Worm (Caenorhabditis elegans) whole organism, L2 larva: ENCODE data around the gene R10E11.5.

ENCODE experiments used
- C34F6.9 ChIP-seq: fragments of 150-350 bp; optimal IDR thresholded peaks from 2 replicates; lab custom pipeline; 2014; ENCODE audit warnings: missing biosample characterization, missing genetic modification characterization
- F13H6.1 ChIP-seq: sonication (generic microtip); optimal IDR thresholded peaks from 2 replicates; lab custom pipeline; 2016; ENCODE audit warnings: missing genetic modification characterization, missing compliant biosample characterization
- R02D3.7 ChIP-seq: fragments of 150-350 bp; optimal IDR thresholded peaks from 2 replicates; lab custom pipeline; 2014; ENCODE audit warnings: missing biosample characterization, missing genetic modification characterization
- Y55F3AM.14 ChIP-seq: fragments of 200-800 bp; sonication (Bioruptor generic); optimal IDR thresholded peaks from 2 replicates; lab custom pipeline; 2018; ENCODE audit warnings: mild to moderate bottlenecking, missing genetic modification characterization, missing compliant biosample characterization
- ZK546.5 ChIP-seq: sonication (generic microtip); optimal IDR thresholded peaks from 2 replicates; lab custom pipeline; 2017; ENCODE audit warnings: missing biosample characterization, missing genetic modification characterization
- alr-1 ChIP-seq: fragments of 150-350 bp; optimal IDR thresholded peaks from 2 replicates; lab custom pipeline; 2014; ENCODE audit warnings: missing biosample characterization, missing genetic modification characterization
- aly-2 ChIP-seq: fragments of 150-350 bp; optimal IDR thresholded peaks from 2 replicates; lab custom pipeline; 2014; ENCODE audit warnings: missing biosample characterization, missing genetic modification characterization
- ama-1 ChIP-seq: fragments of 150-350 bp; optimal IDR thresholded peaks from 2 replicates; lab custom pipeline; 2018; ENCODE audit warnings: inconsistent platforms
- ceh-16 ChIP-seq: fragments of 150-350 bp; optimal IDR thresholded peaks from 2 replicates; lab custom pipeline; 2014; ENCODE audit warnings: missing biosample characterization, missing genetic modification characterization
- ceh-82 ChIP-seq: fragments of 150-350 bp; optimal IDR thresholded peaks from 2 replicates; lab custom pipeline; 2014; ENCODE audit warnings: missing biosample characterization, missing genetic modification characterization
- crh-2 ChIP-seq: sonication (generic microtip); optimal IDR thresholded peaks from 2 replicates; lab custom pipeline; 2017; ENCODE audit warnings: missing biosample characterization, missing genetic modification characterization
- dmd-4 ChIP-seq: sonication (generic microtip); optimal IDR thresholded peaks from 2 replicates; lab custom pipeline; 2017; ENCODE audit warnings: missing biosample characterization, missing genetic modification characterization
- egl-27 ChIP-seq: sonication (generic microtip); optimal IDR thresholded peaks from 3 replicates; lab custom pipeline; 2017; ENCODE audit warnings: missing biosample characterization, missing genetic modification reagents, missing genetic modification characterization
- elt-1 ChIP-seq: fragments of 150-350 bp; optimal IDR thresholded peaks from 2 replicates; lab custom pipeline; 2014; ENCODE audit warnings: missing biosample characterization, missing genetic modification characterization
- elt-3 ChIP-seq: sonication (generic microtip); optimal IDR thresholded peaks from 2 replicates; lab custom pipeline; 2017; ENCODE audit warnings: missing biosample characterization, missing genetic modification characterization
- fos-1 ChIP-seq: fragments of 150-350 bp; optimal IDR thresholded peaks from 2 replicates; lab custom pipeline; 2014; ENCODE audit warnings: missing biosample characterization, missing genetic modification characterization
- gmeb-1 ChIP-seq: fragments of 150-350 bp; optimal IDR thresholded peaks from 2 replicates; lab custom pipeline; 2014; ENCODE audit warnings: missing biosample characterization, missing genetic modification characterization
- lin-11 ChIP-seq: fragments of 150-350 bp; sonication (generic microtip); optimal IDR thresholded peaks from 2 replicates; lab custom pipeline; 2014; ENCODE audit warnings: missing biosample characterization, missing genetic modification characterization, inconsistent platforms, mixed read lengths
- lin-13 ChIP-seq: fragments of 150-350 bp; optimal IDR thresholded peaks from 2 replicates; lab custom pipeline; 2014; ENCODE audit warnings: missing biosample characterization, missing genetic modification reagents, missing genetic modification characterization
- lin-39 ChIP-seq: fragments of 150-350 bp; optimal IDR thresholded peaks from 2 replicates; lab custom pipeline; 2014; ENCODE audit warnings: missing biosample characterization, missing genetic modification reagents, missing genetic modification characterization
- lsy-2 ChIP-seq, 2 experiments: fragments of 150-350 bp in 1 of 2; sonication (generic microtip) in 1 of 2; optimal IDR thresholded peaks; 2 replicates each; lab custom pipeline; 2014 to 2017; ENCODE audit warnings: missing biosample characterization in 2 of 2, missing genetic modification characterization in 2 of 2
- mab-5 ChIP-seq: fragments of 150-350 bp; optimal IDR thresholded peaks from 2 replicates; lab custom pipeline; 2014; ENCODE audit warnings: missing biosample characterization, missing genetic modification characterization
- mbf-1 ChIP-seq: sonication (generic microtip); optimal IDR thresholded peaks from 2 replicates; lab custom pipeline; 2017; ENCODE audit warnings: missing biosample characterization, missing genetic modification characterization
- mdl-1 ChIP-seq, 2 experiments: fragments of 150-350 bp in 1 of 2; sonication (generic microtip) in 1 of 2; optimal IDR thresholded peaks; 2 replicates each; lab custom pipeline; 2017; ENCODE audit warnings: missing biosample characterization in 2 of 2, missing genetic modification characterization in 2 of 2
- nhr-10 ChIP-seq: sonication (generic microtip); optimal IDR thresholded peaks from 2 replicates; lab custom pipeline; 2017; ENCODE audit warnings: missing biosample characterization, missing genetic modification characterization
- nhr-11 ChIP-seq: fragments of 150-350 bp; optimal IDR thresholded peaks from 2 replicates; lab custom pipeline; 2014; ENCODE audit warnings: missing biosample characterization, missing genetic modification characterization
- nhr-129 ChIP-seq: fragments of 150-350 bp; optimal IDR thresholded peaks from 2 replicates; lab custom pipeline; 2014; ENCODE audit warnings: missing biosample characterization, missing genetic modification characterization
- nhr-21 ChIP-seq: fragments of 150-350 bp; optimal IDR thresholded peaks from 2 replicates; lab custom pipeline; 2014; ENCODE audit warnings: missing biosample characterization, missing genetic modification characterization
- nhr-237 ChIP-seq: fragments of 150-350 bp; optimal IDR thresholded peaks from 2 replicates; lab custom pipeline; 2014; ENCODE audit warnings: missing biosample characterization, missing genetic modification characterization
- nhr-25 ChIP-seq: fragments of 150-350 bp; sonication (generic microtip); optimal IDR thresholded peaks from 3 replicates; lab custom pipeline; 2014; ENCODE audit warnings: missing biosample characterization, missing genetic modification characterization
- nhr-6 ChIP-seq: fragments of 150-350 bp; optimal IDR thresholded peaks from 2 replicates; lab custom pipeline; 2014; ENCODE audit warnings: missing biosample characterization, missing genetic modification characterization
- nhr-77 ChIP-seq: fragments of 150-350 bp; optimal IDR thresholded peaks from 2 replicates; lab custom pipeline; 2014; ENCODE audit warnings: missing biosample characterization, missing genetic modification characterization
- peb-1 ChIP-seq: fragments of 150-350 bp; optimal IDR thresholded peaks from 2 replicates; lab custom pipeline; 2014; ENCODE audit warnings: missing biosample characterization, missing genetic modification characterization
- sem-4 ChIP-seq: fragments of 150-350 bp; optimal IDR thresholded peaks from 2 replicates; lab custom pipeline; 2014; ENCODE audit warnings: missing biosample characterization, missing genetic modification reagents, missing genetic modification characterization
- skn-1 ChIP-seq: sonication (generic microtip); optimal IDR thresholded peaks from 2 replicates; lab custom pipeline; 2017; ENCODE audit warnings: missing biosample characterization, missing genetic modification characterization
- sma-3 ChIP-seq: sonication (generic microtip); optimal IDR thresholded peaks from 2 replicates; lab custom pipeline; 2016; ENCODE audit warnings: missing genetic modification reagents, missing genetic modification characterization, missing compliant biosample characterization
- sma-9 ChIP-seq, 2 experiments: fragments of 150-350 bp in 1 of 2; sonication (generic microtip) in 1 of 2; optimal IDR thresholded peaks; 2 replicates each; lab custom pipeline; 2014 to 2016; ENCODE audit warnings: missing genetic modification characterization in 2 of 2, mild to moderate bottlenecking in 1 of 2, missing biosample characterization in 1 of 2, missing compliant biosample characterization in 1 of 2, missing genetic modification reagents in 1 of 2, moderate library complexity in 1 of 2
- snpc-4 ChIP-seq: fragments of 150-350 bp; optimal IDR thresholded peaks from 2 replicates; lab custom pipeline; 2014; ENCODE audit warnings: missing biosample characterization, missing genetic modification characterization
- unc-39 ChIP-seq: fragments of 150-350 bp; optimal IDR thresholded peaks from 2 replicates; lab custom pipeline; 2014; ENCODE audit warnings: missing biosample characterization, missing genetic modification characterization
- unc-55 ChIP-seq: fragments of 150-350 bp; sonication (generic microtip); optimal IDR thresholded peaks from 3 replicates; lab custom pipeline; 2014; ENCODE audit warnings: missing biosample characterization, missing genetic modification reagents, missing genetic modification characterization
- unc-62 ChIP-seq: fragments of 150-350 bp; optimal IDR thresholded peaks from 2 replicates; lab custom pipeline; 2014; ENCODE audit warnings: missing biosample characterization, missing genetic modification reagents, missing genetic modification characterization
- zag-1 ChIP-seq: fragments of 150-350 bp; optimal IDR thresholded peaks from 2 replicates; lab custom pipeline; 2014; ENCODE audit warnings: missing biosample characterization, missing genetic modification characterization
- ztf-1 ChIP-seq: fragments of 200-800 bp; sonication (Bioruptor generic); conservative IDR thresholded peaks from 2 replicates; pipeline ENCODE4 v1.3.6; 2022; ENCODE audit warnings: missing genetic modification characterization, missing compliant biosample characterization
- ztf-11 ChIP-seq: sonication (generic microtip); optimal IDR thresholded peaks from 2 replicates; lab custom pipeline; 2017; ENCODE audit warnings: missing biosample characterization, missing genetic modification characterization
- ztf-4 ChIP-seq: fragments of 150-350 bp; optimal IDR thresholded peaks from 2 replicates; lab custom pipeline; 2014; ENCODE audit warnings: missing biosample characterization, missing genetic modification characterization

The R10E11.5 gene

ce11 chrIII:9770590-9770989 lies 18.9 kb downstream of the R10E11.5 start:
- TF ChIP-seq ceh-82 (tag; lab: Kevin White, UChicago) (no peak), lin-39 (tag; lab: Kevin White, UChicago) (no peak), ztf-1 (GFP tag; lab: Robert Waterston, UW) (no peak), ZK546.5 (tag; lab: Kevin White, UChicago) (no peak), lin-13 (GFP tag; lab: Kevin White, UChicago) (no peak), ztf-11 (tag; lab: Kevin White, UChicago) (no peak), ztf-4 (no peak), nhr-10 (no peak), sma-3 (GFP tag; lab: Kevin White, UChicago) (no peak), nhr-11 (tag; lab: Kevin White, UChicago) (no peak), nhr-77 (tag; lab: Kevin White, UChicago) (no peak), crh-2 (tag; lab: Kevin White, UChicago) (no peak)

ce11 chrIII:9768023-9768422 lies 21.4 kb downstream of the R10E11.5 start:
- no peak for TF ChIP-seq C34F6.9
- no peak for TF ChIP-seq R02D3.7 (tag; lab: Kevin White, UChicago)
- TF ChIP-seq mab-5 = no peak
- no peak for TF ChIP-seq nhr-237 (tag; lab: Kevin White, UChicago)
- no peak for TF ChIP-seq unc-55 (GFP tag; lab: Kevin White, UChicago)
- TF ChIP-seq ceh-16 = no peak
- no peak for TF ChIP-seq skn-1
- TF ChIP-seq zag-1 = no peak
- TF ChIP-seq nhr-129 (tag; lab: Kevin White, UChicago) = no peak
- TF ChIP-seq nhr-6 = no peak
- TF ChIP-seq lin-13 (GFP tag; lab: Kevin White, UChicago) = no peak
- no peak for TF ChIP-seq mdl-1 (tag; optimal IDR thresholded peaks at IDR 0.05; lab: Kevin White, UChicago)
- TF ChIP-seq gmeb-1 = no peak
- TF ChIP-seq nhr-21 (tag; lab: Kevin White, UChicago) = no peak
- no peak for TF ChIP-seq F13H6.1 (tag; lab: Kevin White, UChicago)
- no peak for TF ChIP-seq nhr-11 (tag; lab: Kevin White, UChicago)
- TF ChIP-seq ztf-4 = no peak
- no peak for TF ChIP-seq crh-2 (tag; lab: Kevin White, UChicago)

ce11 chrIII:9767095-9767494 lies 22.4 kb downstream of the R10E11.5 start:
- TF ChIP-seq skn-1 = no peak
- no peak for TF ChIP-seq nhr-10
- no peak for TF ChIP-seq ZK546.5 (tag; lab: Kevin White, UChicago)
- TF ChIP-seq lsy-2 (tag; optimal IDR thresholded peaks at IDR 0.05; lab: Kevin White, UChicago) = no peak
- no peak for TF ChIP-seq peb-1
- TF ChIP-seq gmeb-1 = no peak
- TF ChIP-seq ztf-11 (tag; lab: Kevin White, UChicago) = no peak
- TF ChIP-seq aly-2 (tag; lab: Kevin White, UChicago) = no peak
- no peak for TF ChIP-seq unc-39 (tag; lab: Kevin White, UChicago)
- TF ChIP-seq unc-62 (GFP tag; lab: Kevin White, UChicago) = no peak
- TF ChIP-seq lin-11 (tag; lab: Kevin White, UChicago) = no peak
- no peak for TF ChIP-seq nhr-11 (tag; lab: Kevin White, UChicago)
- no peak for TF ChIP-seq zag-1
- no peak for TF ChIP-seq lin-13 (GFP tag; lab: Kevin White, UChicago)
- TF ChIP-seq nhr-77 (tag; lab: Kevin White, UChicago) = no peak
- no peak for TF ChIP-seq nhr-237 (tag; lab: Kevin White, UChicago)
- no peak for TF ChIP-seq sem-4
- no peak for TF ChIP-seq egl-27 (tag; lab: Kevin White, UChicago)
- no peak for TF ChIP-seq ztf-4

- peak; percentile 14 for TF ChIP-seq nhr-6
- peak; percentile 29 for TF ChIP-seq nhr-25 (tag; lab: Kevin White, UChicago)
- TF ChIP-seq elt-3 = no peak
- no peak for TF ChIP-seq elt-1 (tag; lab: Kevin White, UChicago)
- TF ChIP-seq C34F6.9 = peak; percentile 68
- TF ChIP-seq sma-9 (GFP tag; optimal IDR thresholded peaks at IDR 0.05; lab: Kevin White, UChicago) = peak; percentile 67
- TF ChIP-seq sma-9 (tag; optimal IDR thresholded peaks at IDR 0.05; lab: Kevin White, UChicago) = no peak
- no peak for TF ChIP-seq mbf-1
- TF ChIP-seq ceh-16 = no peak
- TF ChIP-seq unc-55 (GFP tag; lab: Kevin White, UChicago) = peak; percentile 52
- TF ChIP-seq crh-2 (tag; lab: Kevin White, UChicago) = peak; percentile 67
- no peak for TF ChIP-seq ZK546.5 (tag; lab: Kevin White, UChicago)
- no peak for TF ChIP-seq ztf-11 (tag; lab: Kevin White, UChicago)
- TF ChIP-seq ztf-1 (GFP tag; lab: Robert Waterston, UW) = no peak
- TF ChIP-seq snpc-4 (tag; lab: Kevin White, UChicago) = peak; percentile 17
- no peak for TF ChIP-seq ceh-82 (tag; lab: Kevin White, UChicago)
- no peak for TF ChIP-seq unc-62 (GFP tag; lab: Kevin White, UChicago)
- no peak for TF ChIP-seq peb-1
- TF ChIP-seq skn-1 = no peak
- peak; percentile 49 to 78 for TF ChIP-seq lsy-2 (tag; optimal IDR thresholded peaks at IDR 0.05; lab: Kevin White, UChicago)
- TF ChIP-seq Y55F3AM.14 (GFP tag; lab: Kevin White, UChicago) = no peak
- no peak for TF ChIP-seq lin-39 (tag; lab: Kevin White, UChicago)
- no peak for TF ChIP-seq dmd-4 (tag; lab: Kevin White, UChicago)
- TF ChIP-seq fos-1 (tag; lab: Kevin White, UChicago) = peak; percentile 15
- no peak for TF ChIP-seq ama-1 (lab: Kevin White, UChicago)
- peak; percentile 22 for TF ChIP-seq F13H6.1 (tag; lab: Kevin White, UChicago)
- peak; percentile 53 for TF ChIP-seq nhr-129 (tag; lab: Kevin White, UChicago)
- TF ChIP-seq sem-4 = no peak
- TF ChIP-seq aly-2 (tag; lab: Kevin White, UChicago) = no peak
- TF ChIP-seq nhr-11 (tag; lab: Kevin White, UChicago) = no peak
- TF ChIP-seq nhr-237 (tag; lab: Kevin White, UChicago) = no peak
- no peak for TF ChIP-seq alr-1
- TF ChIP-seq egl-27 (tag; lab: Kevin White, UChicago) = no peak
- TF ChIP-seq, all 48 proteins: peak for 11
Measured at ce11 chrIII:9766175-9766574, 23.3 kb downstream of the R10E11.5 start, which contains the start of gene cbp-1. TSS of gene cbp-1 (plus strand) at chrIII:9766509.
